Fruit fly (Drosophila melanogaster) whole organism, adult: ENCODE measurements around the gene gudu.

Source experiments
- CG11617 ChIP-seq: fragments of 200-800 bp; sonication (Bioruptor generic); optimal IDR thresholded peaks from 2 replicates; lab custom pipeline; 2017; ENCODE audit warnings: mild to moderate bottlenecking, missing biosample characterization, missing genetic modification reagents, missing genetic modification characterization
- CG12768 ChIP-seq: fragments of 200-800 bp; sonication (Bioruptor generic); optimal IDR thresholded peaks from 2 replicates; lab custom pipeline; 2017; ENCODE audit warnings: missing biosample characterization, missing genetic modification characterization, mild to moderate bottlenecking, moderate library complexity, missing genetic modification reagents
- CG1620 ChIP-seq: fragments of 200-800 bp; sonication (Bioruptor generic); optimal IDR thresholded peaks from 2 replicates; lab custom pipeline; 2016; ENCODE audit warnings: missing biosample characterization, missing genetic modification characterization
- CG5204 ChIP-seq: fragments of 200-800 bp; sonication (Bioruptor generic); optimal IDR thresholded peaks from 2 replicates; lab custom pipeline; 2016; ENCODE audit warnings: missing biosample characterization, missing genetic modification characterization
- CG7101 ChIP-seq: fragments of 200-800 bp; sonication (Bioruptor generic); optimal IDR thresholded peaks from 2 replicates; lab custom pipeline; 2018; ENCODE audit warnings: missing biosample characterization, mild to moderate bottlenecking, missing genetic modification characterization, moderate library complexity
- Clk ChIP-seq: fragments of 200-800 bp; sonication (Bioruptor generic); optimal IDR thresholded peaks from 2 replicates; lab custom pipeline; 2017; ENCODE audit warnings: missing biosample characterization, missing genetic modification characterization
- Hr96 ChIP-seq: fragments of 200-800 bp; sonication (Bioruptor generic); optimal IDR thresholded peaks from 2 replicates; lab custom pipeline; 2016; ENCODE audit warnings: missing biosample characterization, missing genetic modification characterization
- bab1 ChIP-seq: fragments of 200-800 bp; sonication (Bioruptor generic); optimal IDR thresholded peaks from 3 replicates; lab custom pipeline; 2019; ENCODE audit warnings: missing biosample characterization, mild to moderate bottlenecking, missing genetic modification characterization, moderate library complexity
- cnc ChIP-seq, 2 experiments: fragments of >200 bp; optimal IDR thresholded peaks; 2 replicates each; lab custom pipeline; 2017
- kay ChIP-seq: fragments of 200-800 bp; sonication (Bioruptor generic); peaks from one replicate; lab custom pipeline; 2016; ENCODE audit warnings: missing biosample characterization, missing genetic modification characterization, borderline replicate concordance
- ovo ChIP-seq: fragments of 200-800 bp; sonication (Bioruptor generic); optimal IDR thresholded peaks from 2 replicates; lab custom pipeline; 2016; ENCODE audit warnings: missing biosample characterization, missing genetic modification characterization
- pad ChIP-seq: fragments of 200-800 bp; sonication (Bioruptor generic); optimal IDR thresholded peaks from 3 replicates; lab custom pipeline; 2017; ENCODE audit warnings: missing biosample characterization, missing genetic modification characterization, mild to moderate bottlenecking, moderate library complexity, missing genetic modification reagents
- tj ChIP-seq: fragments of 200-800 bp; sonication (Bioruptor generic); optimal IDR thresholded peaks from 3 replicates; lab custom pipeline; 2017; ENCODE audit warnings: missing biosample characterization, mild to moderate bottlenecking, missing genetic modification characterization, moderate library complexity

dm6 chr2L:7387813-7388558 is at the start of gene gudu, which contains the start of gene CG5149:
- TF ChIP-seq CG7101 (tag; lab: Kevin White, UChicago) (no peak), Hr96 (no peak), CG11617 (GFP tag; lab: Kevin White, UChicago) (no peak), pad (no peak), CG12768 (GFP tag; lab: Kevin White, UChicago) (no peak), bab1 (GFP tag; lab: Kevin White, UChicago) (peak; percentile 54), Clk (no peak), ovo (GFP tag; lab: Kevin White, UChicago) (no peak), cnc (optimal IDR thresholded peaks at IDR 0.05; lab: Kevin White, UChicago) (no peak), kay (GFP tag; lab: Kevin White, UChicago) (no peak), CG1620 (GFP tag; lab: Kevin White, UChicago) (no peak), tj (GFP tag; lab: Kevin White, UChicago) (no peak), CG5204 (GFP tag; lab: Kevin White, UChicago) (no peak)
